Fruit fly (Drosophila melanogaster): ENCODE results near the gene CG34178.

CG34178 gene

dm6 chr2L:4459543-4459942 lies 25.8 kb downstream of the CG34178 start, which contains the start of the genes mRpL27 and CG15435 (continued):
- peak; percentile 44 for TF ChIP-seq Ptx1 (GFP tag; IDR thresholded peaks at IDR 0.05)
- no peak for TF ChIP-seq Optix (GFP tag; IDR thresholded peaks at IDR 0.05)
- peak; percentile 37; the same call in 1 of the 2 replicates for TF ChIP-seq CG31441 (GFP tag; IDR thresholded peaks at IDR 0.05)
- no peak for TF ChIP-seq Sox102F (GFP tag; optimal IDR thresholded peaks at IDR 0.05)
- TF ChIP-seq pfk (GFP tag; optimal IDR thresholded peaks at IDR 0.05) = no peak
- TF ChIP-seq CG14965 (GFP tag; optimal IDR thresholded peaks at IDR 0.05; ENCODE audit: borderline replicate concordance) = no peak
- TF ChIP-seq zen2 (GFP tag; IDR thresholded peaks at IDR 0.05; ENCODE audit: partially characterized antibody) = no peak
- 0 out of 3 replicates have a peak, but pooled peaks have one; percentile 15 for TF ChIP-seq Opbp (GFP tag; IDR thresholded peaks at IDR 0.05; ENCODE audit: partially characterized antibody)
- TF ChIP-seq fd96Cb (tag; optimal IDR thresholded peaks at IDR 0.05) = no peak
- TF ChIP-seq abd-A (tag; optimal IDR thresholded peaks at IDR 0.05) = no peak
- peak; percentile 30 for TF ChIP-seq Ets97D (GFP tag; optimal IDR thresholded peaks at IDR 0.05)
- TF ChIP-seq CG6654 (GFP tag; optimal IDR thresholded peaks at IDR 0.05) = no peak
- TF ChIP-seq CG10366 (GFP tag; IDR thresholded peaks at IDR 0.05) = no peak
- peak; percentile 58 for TF ChIP-seq CG13424 (tag; optimal IDR thresholded peaks at IDR 0.05)
- no peak for TF ChIP-seq HLH4C (GFP tag; IDR thresholded peaks at IDR 0.05; ENCODE audit: partially characterized antibody)
- no peak for TF ChIP-seq Lhr (GFP tag; optimal IDR thresholded peaks at IDR 0.05)
- TF ChIP-seq CG12942 (GFP tag; optimal IDR thresholded peaks at IDR 0.05) = no peak
- TF ChIP-seq Nf-YC (tag; optimal IDR thresholded peaks at IDR 0.05) = peak; percentile 45
- peak; percentile 16 for TF ChIP-seq Fer2 (tag; optimal IDR thresholded peaks at IDR 0.05)
- TF ChIP-seq Aef1 (GFP tag; IDR thresholded peaks at IDR 0.05) = no peak
- TF ChIP-seq br (optimal IDR thresholded peaks at IDR 0.05) = no peak
- TF ChIP-seq CG4360 (GFP tag; IDR thresholded peaks at IDR 0.05) = no peak
- TF ChIP-seq wor (GFP tag; IDR thresholded peaks at IDR 0.05) = no peak
- TF ChIP-seq Hand (GFP tag; optimal IDR thresholded peaks at IDR 0.05) = no peak
- no peak for TF ChIP-seq CG17802 (tag; optimal IDR thresholded peaks at IDR 0.05)
- TF ChIP-seq chif (GFP tag; optimal IDR thresholded peaks at IDR 0.05) = no peak
- TF ChIP-seq CG31224 (GFP tag; IDR thresholded peaks at IDR 0.05) = no peak
- TF ChIP-seq CG32767 (GFP tag; IDR thresholded peaks at IDR 0.05) = no peak
- TF ChIP-seq Dll (GFP tag; IDR thresholded peaks at IDR 0.05; ENCODE audit: partially characterized antibody) = no peak
- TF ChIP-seq gem (tag; optimal IDR thresholded peaks at IDR 0.05) = no peak
- TF ChIP-seq sna (GFP tag; IDR thresholded peaks at IDR 0.05; ENCODE audit: partially characterized antibody) = no peak
- no peak for TF ChIP-seq Dip2 (GFP tag; IDR thresholded peaks at IDR 0.05)
- TF ChIP-seq Antp (GFP tag; optimal IDR thresholded peaks at IDR 0.05) = no peak
- no peak for TF ChIP-seq Drgx (GFP tag; IDR thresholded peaks at IDR 0.05)
- TF ChIP-seq Neu2 (GFP tag; optimal IDR thresholded peaks at IDR 0.05; ENCODE audit: borderline replicate concordance) = no peak
- TF ChIP-seq CG13775 (GFP tag; optimal IDR thresholded peaks at IDR 0.05) = peak; percentile 19
- TF ChIP-seq stwl (tag; optimal IDR thresholded peaks at IDR 0.05) = peak; percentile 83
- no peak for TF ChIP-seq sens-2 (GFP tag; IDR thresholded peaks at IDR 0.05)
- TF ChIP-seq Elba2 (GFP tag; optimal IDR thresholded peaks at IDR 0.05) = peak; percentile 22
- no peak for TF ChIP-seq ash1 (GFP tag; optimal IDR thresholded peaks at IDR 0.05)
- no peak for TF ChIP-seq pnt (GFP tag; optimal IDR thresholded peaks at IDR 0.05)
- no peak for TF ChIP-seq Ada2b (GFP tag; IDR thresholded peaks at IDR 0.05)
- TF ChIP-seq fd102C (GFP tag; optimal IDR thresholded peaks at IDR 0.05) = no peak
- TF ChIP-seq CG12071 (GFP tag; optimal IDR thresholded peaks at IDR 0.05) = no peak
- no peak for TF ChIP-seq CG6272 (GFP tag; IDR thresholded peaks at IDR 0.05)
- TF ChIP-seq CG1529 (GFP tag; optimal IDR thresholded peaks at IDR 0.05) = no peak
- peak; percentile 35 for TF ChIP-seq BEAF-32 (GFP tag; optimal IDR thresholded peaks at IDR 0.05)
- peak; percentile 29 for TF ChIP-seq gsb-n (tag; optimal IDR thresholded peaks at IDR 0.05)
- no peak for TF ChIP-seq CG7745 (tag; optimal IDR thresholded peaks at IDR 0.05)
- no peak for TF ChIP-seq caup (GFP tag; optimal IDR thresholded peaks at IDR 0.05; ENCODE audit: severe bottlenecking)
